Worm (Caenorhabditis elegans) whole organism, L4 larva: ENCODE results near the gene C25E10.16.
"Not testable (repeated sequence)": the region's sequence is repeated elsewhere in the genome, so short reads cannot be mapped to it uniquely, and the experiment has no call there.

Experiments used
- F37D6.2 ChIP-seq: sonication (generic microtip); optimal IDR thresholded peaks from 2 replicates; lab custom pipeline; 2016; ENCODE audit warnings: mild to moderate bottlenecking, missing genetic modification characterization, missing compliant biosample characterization
- T26A8.4 ChIP-seq: fragments of 200-800 bp; sonication (Bioruptor generic); IDR thresholded peaks from 2 replicates; pipeline ENCODE4 v1.3.6; 2022; ENCODE audit warnings: missing genetic modification characterization, missing compliant biosample characterization
- Y75B8A.6 ChIP-seq: fragments of 200-800 bp; sonication (Bioruptor generic); IDR thresholded peaks from 2 replicates; pipeline ENCODE4 v1.3.6; 2022; ENCODE audit warnings: missing genetic modification reagents, missing genetic modification characterization, missing compliant biosample characterization
- ceh-44 ChIP-seq: fragments of 200-800 bp; sonication (Bioruptor generic); IDR thresholded peaks from 2 replicates; pipeline ENCODE4 v1.3.6; 2022; ENCODE audit warnings: missing genetic modification reagents, missing genetic modification characterization, missing compliant biosample characterization
- ctbp-1 ChIP-seq: fragments of 200-800 bp; sonication (Bioruptor generic); IDR thresholded peaks from 2 replicates; pipeline ENCODE4 v1.3.6; 2022; ENCODE audit warnings: missing genetic modification reagents, missing genetic modification characterization, missing compliant biosample characterization
- daf-19 ChIP-seq: fragments of 200-800 bp; sonication (Bioruptor generic); conservative IDR thresholded peaks from 2 replicates; pipeline ENCODE4 v1.3.6; 2022; ENCODE audit warnings: missing genetic modification characterization, missing compliant biosample characterization
- dmd-6 ChIP-seq: fragments of 200-800 bp; sonication (Bioruptor generic); IDR thresholded peaks from 2 replicates; pipeline ENCODE4 v1.3.6; 2022; ENCODE audit warnings: missing genetic modification reagents, missing genetic modification characterization, missing compliant biosample characterization
- dmd-9 ChIP-seq: fragments of 200-800 bp; sonication (Bioruptor generic); IDR thresholded peaks from 2 replicates; pipeline ENCODE4 v1.3.6; 2022; ENCODE audit warnings: missing genetic modification reagents, missing genetic modification characterization, missing compliant biosample characterization
- egl-43 ChIP-seq: fragments of 200-800 bp; sonication (Bioruptor generic); IDR thresholded peaks from 2 replicates; pipeline ENCODE4 v1.3.6; 2022; ENCODE audit warnings: missing genetic modification reagents, missing genetic modification characterization, missing compliant biosample characterization
- gei-8 ChIP-seq: fragments of 200-800 bp; sonication (Bioruptor generic); optimal IDR thresholded peaks from 2 replicates; lab custom pipeline; 2018; ENCODE audit warnings: mild to moderate bottlenecking, missing genetic modification characterization, missing compliant biosample characterization
- hlh-11 ChIP-seq: fragments of 200-800 bp; sonication (Bioruptor generic); optimal IDR thresholded peaks from 2 replicates; lab custom pipeline; 2018; ENCODE audit warnings: mild to moderate bottlenecking, missing genetic modification characterization, missing compliant biosample characterization
- hmg-1.1 ChIP-seq: fragments of 200-800 bp; sonication (Bioruptor generic); IDR thresholded peaks from 2 replicates; pipeline ENCODE4 v1.3.6; 2022; ENCODE audit warnings: missing genetic modification reagents, missing genetic modification characterization, missing compliant biosample characterization
- lim-7 ChIP-seq: fragments of 200-800 bp; sonication (Bioruptor generic); IDR thresholded peaks from 2 replicates; pipeline ENCODE4 v1.3.6; 2022; ENCODE audit warnings: missing genetic modification characterization, missing compliant biosample characterization
- lin-1 ChIP-seq: fragments of 200-800 bp; sonication (Bioruptor generic); IDR thresholded peaks from 2 replicates; pipeline ENCODE4 v1.3.6; 2022; ENCODE audit warnings: missing genetic modification reagents, missing genetic modification characterization, missing compliant biosample characterization
- lin-29 ChIP-seq: fragments of 200-800 bp; sonication (Bioruptor generic); IDR thresholded peaks from 2 replicates; pipeline ENCODE4 v1.3.6; 2022; ENCODE audit warnings: missing genetic modification reagents, missing genetic modification characterization, missing compliant biosample characterization
- lin-38 ChIP-seq: fragments of 200-800 bp; sonication (Bioruptor generic); IDR thresholded peaks from 2 replicates; pipeline ENCODE4 v1.3.6; 2022; ENCODE audit warnings: missing genetic modification reagents, missing genetic modification characterization, missing compliant biosample characterization
- madf-5 ChIP-seq, 2 experiments: fragments of 200-800 bp; sonication (Bioruptor generic); IDR thresholded peaks; 2 replicates each; pipeline ENCODE4 v1.3.6; 2022; ENCODE audit warnings: missing compliant biosample characterization in 2 of 2, missing genetic modification characterization in 2 of 2
- mdl-1 ChIP-seq, 2 experiments: fragments of 150-350 bp in 1 of 2; sonication (generic microtip) in 1 of 2; optimal IDR thresholded peaks; 2 replicates each; lab custom pipeline; 2014 to 2017; ENCODE audit warnings: missing biosample characterization in 2 of 2, missing genetic modification characterization in 2 of 2
- mdt-29 ChIP-seq: fragments of 200-800 bp; sonication (Bioruptor generic); IDR thresholded peaks from 2 replicates; pipeline ENCODE4 v1.3.6; 2022; ENCODE audit warnings: missing genetic modification reagents, missing genetic modification characterization, missing compliant biosample characterization
- mes-2 ChIP-seq: sonication (generic microtip); optimal IDR thresholded peaks from 2 replicates; lab custom pipeline; 2016; ENCODE audit warnings: missing genotype, mild to moderate bottlenecking, missing genetic modification characterization, missing compliant biosample characterization; ENCODE audit not compliant: poor library complexity, severe bottlenecking
- nhr-28 ChIP-seq: fragments of 150-350 bp; optimal IDR thresholded peaks from 2 replicates; lab custom pipeline; 2014; ENCODE audit warnings: missing biosample characterization, missing genetic modification characterization
- nhr-41 ChIP-seq: fragments of 200-800 bp; sonication (Bioruptor generic); IDR thresholded peaks from 2 replicates; pipeline ENCODE4 v1.3.6; 2022; ENCODE audit warnings: missing genetic modification reagents, missing genetic modification characterization, missing compliant biosample characterization
- pha-4 ChIP-seq, 2 experiments: fragments of 150-350 bp in 1 of 2; fragments of 200-800 bp in 1 of 2; sonication (Bioruptor generic) in 1 of 2; IDR thresholded peaks in 1 of 2; optimal IDR thresholded peaks in 1 of 2; 2 replicates each; pipeline versions ENCODE4 v1.3.6 to Lab custom; 2014 to 2022; ENCODE audit warnings: missing genetic modification characterization in 2 of 2, missing genetic modification reagents in 2 of 2, missing biosample characterization in 1 of 2, missing compliant biosample characterization in 1 of 2
- php-3 ChIP-seq: fragments of 200-800 bp; sonication (Bioruptor generic); IDR thresholded peaks from 2 replicates; pipeline ENCODE4 v1.3.6; 2022; ENCODE audit warnings: missing genetic modification reagents, missing genetic modification characterization, missing compliant biosample characterization
- saeg-2 ChIP-seq: fragments of 200-800 bp; sonication (Bioruptor generic); IDR thresholded peaks from 2 replicates; pipeline ENCODE4 v1.3.6; 2022; ENCODE audit warnings: missing genetic modification reagents, missing genetic modification characterization, missing compliant biosample characterization
- sdz-12 ChIP-seq: fragments of 200-800 bp; sonication (Bioruptor generic); optimal IDR thresholded peaks from 2 replicates; lab custom pipeline; 2018; ENCODE audit warnings: mild to moderate bottlenecking, missing genetic modification characterization, missing compliant biosample characterization
- set-16 ChIP-seq: fragments of 200-800 bp; sonication (Bioruptor generic); IDR thresholded peaks from 2 replicates; pipeline ENCODE4 v1.3.6; 2022; ENCODE audit warnings: missing genetic modification reagents, missing genetic modification characterization, missing compliant biosample characterization
- snpc-1.2 ChIP-seq: fragments of 200-800 bp; sonication (Bioruptor generic); IDR thresholded peaks from 2 replicates; pipeline ENCODE4 v1.3.6; 2022; ENCODE audit warnings: missing genetic modification reagents, missing genetic modification characterization, missing compliant biosample characterization
- tra-1 ChIP-seq: fragments of 200-800 bp; sonication (Bioruptor generic); IDR thresholded peaks from 2 replicates; pipeline ENCODE4 v1.3.6; 2022; ENCODE audit warnings: missing genetic modification reagents, missing genetic modification characterization, missing compliant biosample characterization
- unc-130 ChIP-seq: sonication (generic microtip); optimal IDR thresholded peaks from 2 replicates; lab custom pipeline; 2016; ENCODE audit warnings: missing genetic modification reagents, missing genetic modification characterization, missing compliant biosample characterization
- unc-62 ChIP-seq, 3 experiments: fragments of 150-350 bp in 1 of 3; sonication (generic microtip); optimal IDR thresholded peaks in 2 of 3; peaks in 1 of 3; 1 replicate in 1 of 3; 2 replicates in 2 of 3; lab custom pipeline; 2014 to 2017; ENCODE audit warnings: missing biosample characterization in 3 of 3, missing genetic modification characterization in 3 of 3, missing genetic modification reagents in 3 of 3, missing genotype in 1 of 3
- vab-7 ChIP-seq: fragments of 200-800 bp; sonication (Bioruptor generic); IDR thresholded peaks from 2 replicates; pipeline ENCODE4 v1.3.6; 2022; ENCODE audit warnings: missing genetic modification reagents, missing genetic modification characterization, missing compliant biosample characterization
- zfp-3 ChIP-seq: fragments of 200-800 bp; sonication (Bioruptor generic); conservative IDR thresholded peaks from 2 replicates; pipeline ENCODE4 v1.3.6; 2022; ENCODE audit warnings: missing genetic modification reagents, missing genetic modification characterization, missing compliant biosample characterization

The C25E10.16 gene

ce11 chrV:9090824-9091798, 31.7 kb upstream of the C25E10.16 start:
- 0 out of 2 replicates have a peak, but pooled peaks have one; percentile 11 for TF ChIP-seq tra-1 (GFP tag; lab: Robert Waterston, UW)
- TF ChIP-seq mes-2 (tag; lab: Kevin White, UChicago) = peak; percentile 15
- TF ChIP-seq lin-38 (GFP tag; lab: Robert Waterston, UW) = 0 out of 2 replicates have a peak, but pooled peaks have one; percentile 16
- TF ChIP-seq ceh-44 (GFP tag; lab: Robert Waterston, UW) = 0 out of 2 replicates have a peak, but pooled peaks have one; percentile 4
- peak; percentile 30 for TF ChIP-seq set-16 (GFP tag; lab: Robert Waterston, UW)
- TF ChIP-seq zfp-3 (GFP tag; lab: Robert Waterston, UW) = peak; percentile 82
- TF ChIP-seq daf-19 (GFP tag; lab: Robert Waterston, UW) = 0 out of 2 replicates have a peak, but pooled peaks have one; percentile 51
- peak; percentile 33; the same call in 1 of the 2 replicates for TF ChIP-seq lim-7 (GFP tag; lab: Robert Waterston, UW)
- TF ChIP-seq unc-62 (GFP tag; optimal IDR thresholded peaks at IDR 0.05 in 1 of 2; lab: Kevin White, UChicago) = peak in 1 of 2 experiments; percentile 49
- TF ChIP-seq unc-62 (tag; optimal IDR thresholded peaks at IDR 0.05; lab: Kevin White, UChicago) = not testable (repeated sequence)
- peak; percentile 11; the same call in 1 of the 2 replicates for TF ChIP-seq mdt-29
- TF ChIP-seq snpc-1.2 (GFP tag; lab: Robert Waterston, UW) = peak; percentile 66
- peak; percentile 64; the same call in 1 of the 2 replicates for TF ChIP-seq egl-43 (GFP tag; lab: Robert Waterston, UW)
- TF ChIP-seq ctbp-1 (GFP tag; lab: Robert Waterston, UW) = peak; percentile 31; the same call in 1 of the 2 replicates

ce11 chrV:9088758-9089157, 29.4 kb upstream of the C25E10.16 start:
- no peak for TF ChIP-seq gei-8 (GFP tag; lab: Kevin White, UChicago)
- TF ChIP-seq dmd-9 (GFP tag; lab: Robert Waterston, UW) = 0 out of 2 replicates have a peak, but pooled peaks have one; percentile 47
- no peak for TF ChIP-seq nhr-28 (tag; lab: Kevin White, UChicago)
- peak; percentile 53 for TF ChIP-seq php-3 (GFP tag; lab: Robert Waterston, UW)
- TF ChIP-seq saeg-2 (GFP tag; lab: Robert Waterston, UW) = no peak
- peak; percentile 63 for TF ChIP-seq nhr-41 (GFP tag; lab: Robert Waterston, UW)
- peak; percentile 76; the same call in 1 of the 2 replicates for TF ChIP-seq T26A8.4 (GFP tag; lab: Robert Waterston, UW)
- peak; percentile 88 for TF ChIP-seq ctbp-1 (GFP tag; lab: Robert Waterston, UW)
- TF ChIP-seq F37D6.2 = no peak
- TF ChIP-seq dmd-6 (GFP tag; lab: Robert Waterston, UW) = peak; percentile 60
- TF ChIP-seq lin-29 (GFP tag; lab: Robert Waterston, UW) = peak; percentile 36; the same call in 1 of the 2 replicates
- no peak for TF ChIP-seq mdl-1 (tag; optimal IDR thresholded peaks at IDR 0.05; lab: Kevin White, UChicago)
- TF ChIP-seq sdz-12 (GFP tag; lab: Kevin White, UChicago) = peak; percentile 36
- TF ChIP-seq pha-4 (GFP tag; IDR thresholded peaks at IDR 0.05; lab: Robert Waterston, UW) = peak; percentile 71
- no peak for TF ChIP-seq pha-4 (tag; optimal IDR thresholded peaks at IDR 0.05; lab: Kevin White, UChicago)
- TF ChIP-seq hmg-1.1 (GFP tag; lab: Robert Waterston, UW) = peak; percentile 67; the same call in 1 of the 2 replicates
- TF ChIP-seq snpc-1.2 (GFP tag; lab: Robert Waterston, UW) = peak; percentile 80
- 0 out of 2 replicates have a peak, but pooled peaks have one; percentile 6 for TF ChIP-seq lim-7 (GFP tag; lab: Robert Waterston, UW)
- TF ChIP-seq mdt-29 = peak; percentile 78; the same call in 1 of the 2 replicates
- TF ChIP-seq Y75B8A.6 = peak; percentile 64
- TF ChIP-seq zfp-3 (GFP tag; lab: Robert Waterston, UW) = peak; percentile 96
- peak; percentile 56; the same call in 1 of the 2 replicates for TF ChIP-seq egl-43 (GFP tag; lab: Robert Waterston, UW)
- peak; percentile 42 for TF ChIP-seq lin-38 (GFP tag; lab: Robert Waterston, UW)
- TF ChIP-seq daf-19 (GFP tag; lab: Robert Waterston, UW) = peak; percentile 85; the same call in 1 of the 2 replicates
- TF ChIP-seq unc-130 = no peak
- TF ChIP-seq vab-7 (GFP tag; lab: Robert Waterston, UW) = peak; percentile 46; the same call in 1 of the 2 replicates
- 0 out of 4 replicates have a peak, but pooled peaks of 1 of the 2 experiments have one; percentile 35 for TF ChIP-seq madf-5 (GFP tag; IDR thresholded peaks at IDR 0.05; lab: Robert Waterston, UW)
- peak; percentile 12 for TF ChIP-seq hlh-11 (tag; lab: Kevin White, UChicago)
- TF ChIP-seq lin-1 (GFP tag; lab: Robert Waterston, UW) = peak; percentile 36; the same call in 1 of the 2 replicates
